Worm (Caenorhabditis elegans): ENCODE measurements around the gene C18B2.4.

DNA sequence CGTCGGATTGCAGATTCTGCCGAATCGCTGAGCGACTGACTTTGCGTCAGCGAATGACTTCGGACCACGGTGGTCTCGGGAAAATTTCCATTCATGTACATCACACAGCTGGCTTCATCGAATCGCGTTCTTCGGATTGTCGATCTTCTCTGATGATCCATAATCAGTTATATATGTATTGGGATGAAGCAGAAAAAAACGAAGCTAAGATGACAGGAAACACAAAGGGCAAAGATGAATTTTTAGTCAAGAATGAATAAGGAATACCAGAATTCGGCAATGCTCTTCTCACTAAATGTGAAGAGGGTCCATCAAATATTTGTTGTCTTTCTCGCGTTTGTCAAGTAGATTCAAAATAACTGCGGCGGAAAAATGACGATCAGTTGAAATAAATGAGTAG lies 11.7 kb upstream of the C18B2.4 start, which contains the start of gene del-9:
- no peak for TF ChIP-seq tbx-11 (GFP tag; IDR thresholded peaks at IDR 0.05)
- no peak for TF ChIP-seq ceh-36 (tag; optimal IDR thresholded peaks at IDR 0.05)
- no peak for TF ChIP-seq flt-1 (GFP tag; IDR thresholded peaks at IDR 0.05)
- no peak for TF ChIP-seq hmbx-1 (tag; optimal IDR thresholded peaks at IDR 0.05)
